Fruit fly (Drosophila melanogaster) whole organism, pupa: ENCODE data around the gene MKP-4.

Source experiments
- CG10348 ChIP-seq: fragments of 200-800 bp; sonication (Bioruptor generic); IDR thresholded peaks from 2 replicates; pipeline ENCODE4 v1.3.6; 2022; ENCODE audit warnings: missing biosample characterization, missing genetic modification characterization
- CG8159 ChIP-seq: fragments of 200-800 bp; sonication (Bioruptor generic); optimal IDR thresholded peaks from 3 replicates; lab custom pipeline; 2018; ENCODE audit warnings: missing biosample characterization, mild to moderate bottlenecking, missing genetic modification characterization, moderate library complexity
- Pif1A ChIP-seq: fragments of 200-800 bp; sonication (Bioruptor generic); optimal IDR thresholded peaks from 3 replicates; lab custom pipeline; 2016; ENCODE audit warnings: missing biosample characterization, missing genetic modification characterization
- rn ChIP-seq: fragments of 200-800 bp; sonication (Bioruptor generic); IDR thresholded peaks from 2 replicates; pipeline ENCODE4 v1.3.6; 2022; ENCODE audit warnings: missing biosample characterization, missing genetic modification characterization

DNA sequence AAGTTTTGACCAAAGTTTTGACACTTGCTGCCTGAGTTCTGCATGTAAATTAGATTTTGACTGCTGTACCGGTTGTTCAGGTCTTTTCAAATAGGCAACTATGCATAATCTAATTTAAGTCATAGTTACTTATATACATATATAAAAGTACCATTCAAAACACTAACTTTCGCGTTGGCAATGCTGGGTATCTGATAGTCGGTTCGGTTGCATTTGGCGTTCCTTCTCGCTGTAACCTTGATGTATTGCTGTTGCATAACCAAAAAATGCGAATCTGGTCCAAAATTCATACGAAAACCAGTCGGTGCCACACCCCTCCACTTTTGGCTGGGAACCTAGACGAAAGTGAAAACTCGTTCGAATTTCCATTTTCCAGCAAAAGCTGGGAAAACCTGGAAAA, 40.2 kb upstream of the MKP-4 start:
- TF ChIP-seq rn (GFP tag; lab: Robert Waterston, UW): no peak
- no peak for TF ChIP-seq Pif1A (GFP tag; lab: Kevin White, UChicago)
- no peak for TF ChIP-seq CG10348 (GFP tag; lab: Robert Waterston, UW)
- no peak for TF ChIP-seq CG8159 (tag; lab: Kevin White, UChicago)
